Worm (Caenorhabditis elegans): ENCODE results near the gene pan-1.

pan-1 gene

DNA sequence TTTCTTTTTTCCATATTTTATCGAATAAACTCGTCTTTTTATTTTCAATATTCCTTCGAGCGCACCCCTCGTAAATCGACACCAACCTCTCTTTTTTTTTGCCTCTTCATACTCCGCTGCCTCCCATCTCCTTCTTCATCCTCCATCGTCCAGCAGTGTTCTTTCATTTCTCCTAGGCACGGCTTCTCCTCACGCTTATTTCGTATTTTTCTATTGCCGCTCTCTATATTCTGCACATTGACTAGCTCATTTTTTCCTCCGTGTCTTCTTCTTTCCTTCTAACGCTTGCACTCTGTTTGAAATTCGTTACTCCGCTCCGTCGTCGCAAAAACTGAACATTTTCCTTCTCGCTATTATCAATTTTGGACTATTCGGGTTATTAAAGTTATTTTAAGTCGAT, 7.2 kb upstream of the pan-1 start:
- TF ChIP-seq unc-62 (GFP tag; optimal IDR thresholded peaks at IDR 0.05) = no peak

DNA sequence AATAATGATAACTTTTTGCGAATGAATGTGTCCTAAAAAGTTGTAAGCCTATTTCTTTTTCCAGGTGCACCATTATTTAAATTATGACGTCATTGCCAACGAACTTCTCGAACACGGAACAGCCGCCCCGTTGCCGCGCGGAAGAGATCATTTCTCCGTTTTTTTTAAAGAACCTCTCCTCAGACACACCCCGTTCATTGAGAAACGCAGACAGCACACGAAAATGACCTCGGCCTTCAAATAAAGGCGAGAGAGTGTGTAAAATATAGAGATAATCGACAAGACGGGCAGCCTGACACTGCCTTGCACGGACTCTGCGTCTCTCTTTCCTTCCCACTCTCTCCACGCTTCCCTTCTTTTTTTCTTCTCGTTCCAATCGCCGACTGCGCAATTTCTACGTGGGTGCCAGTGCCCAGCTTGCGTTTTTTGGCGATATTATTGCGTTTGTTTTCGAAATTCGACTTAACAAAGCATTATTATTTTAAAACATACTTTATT, 2.1 kb upstream of the pan-1 start:
- TF ChIP-seq unc-62 (GFP tag; optimal IDR thresholded peaks at IDR 0.05) = no peak

DNA sequence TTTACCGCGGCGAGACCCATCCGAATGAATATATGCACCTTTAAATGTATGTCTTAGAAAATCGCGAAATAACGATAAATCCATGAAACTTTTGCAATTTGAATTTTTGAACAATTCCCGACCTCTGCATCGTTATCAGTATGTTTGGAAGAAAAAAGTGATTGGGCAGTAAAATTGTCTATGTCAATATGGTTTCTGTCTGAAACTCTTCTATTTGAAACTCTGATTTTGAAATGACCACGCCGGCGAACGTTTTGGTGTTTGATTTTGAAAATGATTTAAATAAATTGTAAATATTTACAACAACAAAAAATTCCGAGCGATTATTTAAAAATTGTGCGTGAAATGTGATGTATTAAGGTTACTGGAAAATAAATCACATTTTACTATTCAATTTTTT, 1.3 kb upstream of the pan-1 start:
- no peak for TF ChIP-seq unc-62 (GFP tag; optimal IDR thresholded peaks at IDR 0.05)

DNA sequence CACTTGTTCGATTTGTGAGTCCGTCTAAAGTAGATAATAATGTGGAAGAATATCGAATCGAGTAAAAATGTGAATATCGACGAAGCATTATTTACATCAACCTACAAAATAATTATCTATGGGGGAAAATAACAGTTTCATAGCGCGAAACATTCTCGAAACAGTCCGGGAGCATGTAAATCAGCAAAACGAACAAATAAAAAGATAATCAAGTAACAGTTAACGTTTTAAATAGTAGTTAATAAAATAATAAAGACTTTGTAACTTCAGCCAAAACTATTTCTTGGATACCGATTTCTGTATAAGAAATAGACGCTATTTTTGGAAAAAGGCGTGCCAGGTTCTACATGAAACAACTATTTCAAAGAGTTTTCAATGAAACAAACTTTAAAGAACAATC, 5.5 kb downstream of the pan-1 start, which contains the start of gene mlcd-1:
mlcd-1 (minus strand) TSS at position 101 of the 400 bp plus-strand sequence.
- TF ChIP-seq unc-62 (GFP tag; optimal IDR thresholded peaks at IDR 0.05) = no peak

DNA sequence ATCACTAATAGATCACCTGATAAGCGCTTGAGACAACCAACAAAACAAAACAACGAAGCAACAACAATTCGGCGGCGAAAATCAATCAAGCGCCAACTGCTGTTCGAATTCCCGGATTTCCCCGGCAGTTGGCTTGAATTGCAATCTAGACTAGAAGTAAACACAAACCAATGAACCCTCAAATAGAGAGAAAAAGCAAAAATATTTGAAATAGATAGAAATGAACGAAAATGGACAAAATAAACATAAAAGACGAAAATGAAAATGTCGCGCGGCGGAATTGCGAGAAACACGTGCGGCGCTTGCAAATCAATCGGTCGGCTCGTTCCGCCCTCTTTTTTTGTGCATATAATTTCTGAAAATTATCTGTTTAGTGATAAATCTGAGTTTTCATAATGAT, 5.9 kb downstream of the pan-1 start, which contains the start of gene idhg-1:
idhg-1 (plus strand) TSS at position 343 of the 400 bp plus-strand sequence.
- no peak for TF ChIP-seq unc-62 (GFP tag; optimal IDR thresholded peaks at IDR 0.05)

DNA sequence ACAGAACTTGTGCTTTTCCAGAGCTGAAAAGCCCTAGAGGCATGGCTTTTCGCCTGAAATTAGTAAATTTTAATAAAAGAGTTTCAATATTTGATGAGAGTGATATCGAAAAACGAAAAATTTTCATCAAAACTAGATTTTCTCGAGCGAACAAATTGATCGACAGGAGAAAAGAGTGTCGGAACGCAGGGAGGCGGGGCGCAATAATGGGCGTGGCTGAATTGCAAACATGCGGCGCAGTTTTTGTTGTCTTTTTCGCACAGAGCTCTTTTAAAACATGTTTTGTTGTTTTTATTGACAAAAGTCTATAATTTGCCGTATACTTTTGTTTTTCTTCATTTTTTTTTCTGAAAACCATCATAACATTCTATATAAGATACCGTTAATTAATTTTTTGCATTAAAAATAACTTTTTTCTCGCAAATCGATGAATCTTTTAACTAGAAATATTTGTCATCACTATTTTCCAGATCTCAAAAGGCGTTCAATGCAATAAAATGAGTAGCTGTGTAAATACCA, 15.9 kb downstream of the pan-1 start, which contains the start of the genes sel-5 and wdr-48:
sel-5 (minus strand) TSS at position 53 of the 519 bp plus-strand sequence.
wdr-48 (plus strand) TSS at position 469 of the 519 bp plus-strand sequence.
- TF ChIP-seq unc-62 (GFP tag; optimal IDR thresholded peaks at IDR 0.05) = no peak

DNA sequence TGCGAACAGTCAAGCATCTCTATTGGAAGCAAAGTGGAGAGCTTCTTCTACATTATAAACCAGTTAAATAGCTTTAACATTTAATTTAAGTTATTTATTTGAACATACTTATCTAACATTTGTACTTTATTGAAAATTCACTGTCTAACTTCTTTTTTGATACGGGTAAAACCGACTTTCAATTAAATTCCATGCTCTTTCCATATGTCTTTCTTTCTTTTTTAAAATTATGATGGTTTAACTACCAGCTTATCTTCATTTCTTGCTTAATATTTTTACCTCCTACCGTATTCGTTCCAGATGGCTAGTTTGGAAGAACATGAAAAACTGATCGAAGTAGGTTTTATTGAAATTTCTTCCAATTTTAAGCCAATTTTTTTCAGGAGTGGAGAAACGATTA, 19.0 kb downstream of the pan-1 start, which contains the start of gene F35G12.12:
F35G12.12 (plus strand) TSS at position 301 of the 400 bp plus-strand sequence.
- no peak for TF ChIP-seq unc-62 (GFP tag; optimal IDR thresholded peaks at IDR 0.05)

DNA sequence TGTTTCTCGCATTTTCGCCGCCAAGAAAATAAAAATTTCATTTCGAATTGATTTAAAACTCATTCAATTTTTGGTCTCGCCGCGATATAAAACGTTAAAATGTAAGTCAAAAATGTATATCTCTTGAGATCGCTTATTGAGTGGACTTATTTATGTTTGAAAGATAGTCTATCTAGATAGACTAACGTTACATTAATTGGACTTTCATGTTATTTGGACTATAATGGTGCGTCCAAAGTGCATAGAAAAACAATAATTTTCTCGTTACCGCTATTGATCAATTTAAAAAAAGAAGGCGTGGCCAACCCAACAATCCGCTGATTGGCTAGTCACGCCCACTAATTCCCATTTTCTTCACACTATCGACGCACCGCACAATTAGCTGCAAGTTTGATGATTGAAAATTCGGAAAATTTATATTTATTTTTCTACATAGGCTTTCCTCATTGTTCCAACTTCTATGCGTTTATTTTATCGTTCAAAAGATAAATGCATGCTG, 21.6 kb downstream of the pan-1 start, which contains the start of gene F35G12.5:
F35G12.5 (plus strand) TSS at position 51 of the 499 bp plus-strand sequence.
- TF ChIP-seq unc-62 (GFP tag; optimal IDR thresholded peaks at IDR 0.05) = no peak

DNA sequence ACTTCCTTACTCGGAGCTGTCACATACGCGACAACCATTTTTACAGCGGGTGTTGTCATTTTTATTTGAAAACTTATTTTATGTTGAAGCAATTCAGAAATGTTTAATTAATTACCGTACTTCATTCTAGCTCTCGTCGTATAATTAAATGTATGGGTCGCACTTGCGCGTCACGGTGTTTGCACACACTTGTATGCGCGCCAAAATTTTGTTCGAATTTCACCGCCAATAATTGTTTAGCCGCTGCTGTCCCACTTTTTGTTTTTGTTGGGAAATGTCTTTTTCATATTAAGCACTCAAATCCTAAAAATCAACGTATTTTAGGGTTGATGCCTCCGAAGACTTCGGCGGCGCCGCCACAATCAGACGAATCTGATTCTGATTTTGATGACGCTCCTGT, 24.6 kb downstream of the pan-1 start, which contains the start of the genes F35G12.7 and smc-4:
F35G12.7 (minus strand) TSS at position 154 of the 400 bp plus-strand sequence.
smc-4 (plus strand) TSS at position 325 of the 400 bp plus-strand sequence.
- no peak for TF ChIP-seq unc-62 (GFP tag; optimal IDR thresholded peaks at IDR 0.05)

DNA sequence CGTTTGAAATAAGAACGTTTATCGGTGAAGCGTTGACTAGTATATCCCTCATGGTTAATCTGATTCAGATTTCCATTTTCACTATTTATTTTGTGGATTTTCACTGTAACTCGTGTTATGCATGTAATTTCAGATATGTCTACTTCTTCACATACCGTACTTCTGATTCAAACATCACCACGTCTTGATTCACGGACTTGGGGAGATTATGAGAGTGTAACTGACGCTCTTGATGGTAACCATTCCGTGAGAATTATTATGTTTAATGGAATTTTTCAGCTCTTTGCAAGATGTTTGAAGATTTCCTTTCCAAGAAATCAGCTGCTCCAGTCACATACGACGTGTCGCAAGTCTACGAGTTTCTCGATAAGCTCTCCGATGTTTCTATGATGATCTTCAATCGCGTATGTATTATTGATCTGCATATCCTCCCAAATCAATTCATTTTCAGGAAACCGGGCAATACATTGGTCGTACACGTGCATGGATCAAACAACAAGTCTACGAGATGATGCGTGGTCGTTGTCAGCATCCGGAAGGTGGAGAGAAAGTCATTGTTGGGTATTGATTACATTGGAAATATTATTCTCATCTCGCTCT, 30.7 kb downstream of the pan-1 start, which contains the start of gene erh-2:
erh-2 (plus strand) TSS at position 134 of the 600 bp plus-strand sequence.
- TF ChIP-seq unc-62 (GFP tag; optimal IDR thresholded peaks at IDR 0.05) = no peak

DNA sequence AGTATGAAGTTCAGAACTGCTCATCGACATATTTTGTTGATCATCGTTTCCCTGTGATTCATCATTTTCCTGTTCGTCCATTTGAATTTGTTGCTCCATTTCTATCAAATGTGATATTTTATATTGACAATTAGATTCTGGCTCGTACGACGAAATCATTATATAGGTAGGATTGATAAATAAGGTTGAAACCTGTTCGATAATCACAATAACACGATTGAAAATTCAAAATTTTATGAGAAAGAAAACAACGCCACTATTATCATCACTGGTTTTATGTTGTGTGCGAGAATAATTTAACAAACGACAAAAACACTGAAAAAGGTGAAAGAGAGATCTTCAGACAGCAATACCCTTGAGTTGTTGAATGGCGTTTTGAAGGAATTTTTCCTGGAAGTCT, 31.8 kb downstream of the pan-1 start, which contains the start of gene apc-11:
apc-11 (minus strand) TSS at position 101 of the 400 bp plus-strand sequence.
- no peak for TF ChIP-seq unc-62 (GFP tag; optimal IDR thresholded peaks at IDR 0.05)

DNA sequence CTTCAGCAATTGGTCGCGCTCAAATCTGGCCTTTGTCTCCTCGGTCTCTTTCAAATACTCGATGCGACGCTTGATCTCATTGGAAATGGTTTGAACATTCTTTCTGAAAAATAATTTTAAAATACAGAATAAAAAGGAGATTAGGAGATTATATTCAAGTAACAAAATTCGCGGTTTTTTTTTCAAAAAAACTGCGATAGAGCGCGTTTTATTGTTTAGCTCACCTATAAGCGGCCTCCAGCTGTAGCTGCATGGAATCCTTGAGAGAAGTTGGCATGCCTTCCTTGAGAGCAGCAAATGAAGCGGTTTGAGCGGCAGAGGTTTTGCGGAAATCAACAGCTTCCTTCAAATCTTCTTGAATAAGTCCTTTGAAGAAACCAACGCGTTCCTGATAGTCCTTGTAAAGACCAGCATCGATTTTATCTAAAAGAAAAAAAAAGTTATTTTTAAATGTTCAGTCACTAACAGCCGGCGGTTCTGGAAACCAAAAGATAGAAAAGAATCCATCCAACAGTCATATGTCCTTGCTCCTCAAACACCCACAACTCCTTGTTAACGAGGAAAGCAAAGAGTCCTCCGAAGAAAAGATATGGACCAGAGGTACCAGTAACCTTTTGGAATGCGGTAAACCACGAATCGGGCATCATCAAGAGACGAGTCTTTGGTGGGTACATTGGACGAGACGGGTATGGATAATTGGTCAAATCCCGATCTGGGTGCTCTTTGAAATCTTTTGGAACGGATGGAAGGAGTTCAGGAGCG, 32.4 kb downstream of the pan-1 start:
- no peak for TF ChIP-seq unc-62 (GFP tag; optimal IDR thresholded peaks at IDR 0.05)

DNA sequence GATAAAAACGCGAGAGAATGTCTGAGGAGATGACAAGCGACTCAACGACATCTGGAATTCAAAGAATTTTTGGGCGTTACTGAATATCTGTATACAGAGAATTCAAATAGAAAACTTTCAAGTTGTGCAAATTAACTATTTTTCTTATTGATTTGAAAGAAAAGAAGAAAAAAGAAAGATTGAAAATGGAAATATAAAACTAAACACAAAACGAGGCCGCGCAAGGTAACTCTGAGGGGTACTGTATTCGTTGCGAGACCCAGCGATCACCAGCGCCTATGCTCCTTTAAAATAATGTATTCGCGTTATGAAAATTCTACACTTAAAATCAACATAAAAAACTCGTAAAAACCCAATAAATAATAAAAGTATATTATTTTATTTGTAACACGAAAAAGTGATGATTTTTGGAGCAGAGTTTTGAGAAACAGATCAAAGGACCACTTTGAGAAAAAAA, 33.3 kb downstream of the pan-1 start, which contains the start of gene asb-1:
asb-1 (minus strand) TSS at position 51 of the 457 bp plus-strand sequence.
- TF ChIP-seq unc-62 (GFP tag; optimal IDR thresholded peaks at IDR 0.05) = no peak

DNA sequence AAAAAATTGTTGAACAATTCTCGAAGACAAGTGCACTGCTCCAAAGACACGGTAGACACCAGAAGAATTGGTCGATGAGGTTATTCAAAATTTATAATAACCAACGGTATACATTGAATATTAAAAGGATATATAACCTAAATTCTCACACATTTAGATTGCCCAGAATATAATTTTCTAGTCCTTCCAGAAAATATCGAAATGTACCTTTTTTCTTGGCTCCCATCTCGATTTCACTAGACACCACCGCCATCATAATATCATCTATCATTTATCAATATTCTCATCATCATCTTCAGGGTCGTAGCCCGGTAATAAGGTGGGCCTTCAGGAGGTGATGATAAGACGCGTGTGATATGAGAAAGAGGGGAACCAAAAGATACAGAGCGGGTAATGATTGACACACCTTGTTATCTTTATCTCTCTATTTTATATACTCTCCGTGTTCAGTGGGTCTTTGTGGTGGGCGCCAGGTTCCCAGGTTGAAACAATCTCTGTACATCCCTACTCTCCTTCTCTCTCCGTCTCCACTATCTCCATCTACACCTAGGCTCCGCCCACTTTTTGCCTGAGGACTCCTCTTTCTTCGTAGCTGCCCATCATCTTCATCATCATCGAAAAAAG, 37.7 kb downstream of the pan-1 start, which contains the start of gene mab-21:
mab-21 (plus strand) TSS at position 615 of the 624 bp plus-strand sequence.
- no peak for TF ChIP-seq unc-62 (GFP tag; optimal IDR thresholded peaks at IDR 0.05)

DNA sequence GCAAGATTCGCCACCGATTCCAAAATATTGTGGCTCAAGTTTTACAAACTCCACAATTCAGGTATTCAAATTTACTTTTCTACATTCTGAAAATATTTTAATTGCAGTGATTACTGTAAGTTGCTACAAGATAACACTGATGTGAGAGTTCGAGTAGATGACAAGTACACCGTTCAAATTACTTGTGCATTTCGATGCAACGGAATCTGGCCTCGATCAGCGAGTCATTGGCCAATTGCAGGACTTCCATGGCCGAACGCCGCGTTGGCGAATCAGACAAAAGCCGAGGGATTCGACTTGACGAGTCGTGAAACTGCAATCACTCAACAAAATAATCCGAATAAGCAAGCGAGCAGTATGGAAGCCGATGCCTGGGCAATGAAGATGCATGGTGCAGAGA, 38.7 kb downstream of the pan-1 start:
- no peak for TF ChIP-seq unc-62 (GFP tag; optimal IDR thresholded peaks at IDR 0.05)

Measured in whole organism, dauer.